Worm (Caenorhabditis elegans) whole organism, L4 larva: ENCODE results near the gene rsp-2.

ENCODE experiments used
- F26F4.8 ChIP-seq: fragments of 200-800 bp; sonication (Bioruptor generic); conservative IDR thresholded peaks from 2 replicates; pipeline ENCODE4 v1.3.6; 2022; ENCODE audit warnings: missing genetic modification characterization, missing compliant biosample characterization
- R02D3.7 ChIP-seq: fragments of 150-350 bp; sonication (generic microtip); optimal IDR thresholded peaks from 3 replicates; lab custom pipeline; 2014; ENCODE audit warnings: missing biosample characterization, missing genetic modification characterization
- T20F7.1 ChIP-seq: fragments of 200-800 bp; sonication (Bioruptor generic); optimal IDR thresholded peaks from 2 replicates; lab custom pipeline; 2018; ENCODE audit warnings: mild to moderate bottlenecking, missing genetic modification characterization, missing compliant biosample characterization
- T26A8.4 ChIP-seq: fragments of 200-800 bp; sonication (Bioruptor generic); IDR thresholded peaks from 2 replicates; pipeline ENCODE4 v1.3.6; 2022; ENCODE audit warnings: missing genetic modification characterization, missing compliant biosample characterization
- Y48G9A.11 ChIP-seq: fragments of 200-800 bp; sonication (Bioruptor generic); IDR thresholded peaks from 2 replicates; pipeline ENCODE4 v1.3.6; 2022; ENCODE audit warnings: missing genetic modification reagents, missing genetic modification characterization, missing compliant biosample characterization
- Y75B8A.6 ChIP-seq: fragments of 200-800 bp; sonication (Bioruptor generic); IDR thresholded peaks from 2 replicates; pipeline ENCODE4 v1.3.6; 2022; ENCODE audit warnings: missing genetic modification reagents, missing genetic modification characterization, missing compliant biosample characterization
- ZK337.2 ChIP-seq: fragments of 200-800 bp; sonication (Bioruptor generic); IDR thresholded peaks from 2 replicates; pipeline ENCODE4 v1.3.6; 2022; ENCODE audit warnings: missing genetic modification reagents, missing genetic modification characterization, missing compliant biosample characterization
- ZK546.5 ChIP-seq, 2 experiments: sonication (generic microtip); optimal IDR thresholded peaks; 2 replicates each; lab custom pipeline; 2017; ENCODE audit warnings: missing biosample characterization in 2 of 2, missing genetic modification characterization in 2 of 2
- arid-1 ChIP-seq: fragments of 200-800 bp; sonication (Bioruptor generic); conservative IDR thresholded peaks from 2 replicates; pipeline ENCODE4 v1.3.6; 2022; ENCODE audit warnings: missing genetic modification reagents, missing genetic modification characterization, missing compliant biosample characterization
- ceh-32 ChIP-seq: sonication (generic microtip); optimal IDR thresholded peaks from 2 replicates; lab custom pipeline; 2016; ENCODE audit warnings: mild to moderate bottlenecking, missing genetic modification characterization, missing compliant biosample characterization; ENCODE audit not compliant: poor library complexity
- ceh-44 ChIP-seq: fragments of 200-800 bp; sonication (Bioruptor generic); IDR thresholded peaks from 2 replicates; pipeline ENCODE4 v1.3.6; 2022; ENCODE audit warnings: missing genetic modification reagents, missing genetic modification characterization, missing compliant biosample characterization
- ceh-82 ChIP-seq: sonication (generic microtip); optimal IDR thresholded peaks from 2 replicates; lab custom pipeline; 2017; ENCODE audit warnings: missing biosample characterization, missing genetic modification characterization
- daf-16 ChIP-seq, 3 experiments: sonication (generic microtip); optimal IDR thresholded peaks; 2 replicates each; lab custom pipeline; 2016 to 2017; ENCODE audit warnings: missing genetic modification characterization in 3 of 3, missing genetic modification reagents in 3 of 3, mild to moderate bottlenecking in 2 of 3, missing compliant biosample characterization in 2 of 3, missing biosample characterization in 1 of 3, moderate library complexity in 1 of 3
- daf-19 ChIP-seq: fragments of 200-800 bp; sonication (Bioruptor generic); conservative IDR thresholded peaks from 2 replicates; pipeline ENCODE4 v1.3.6; 2022; ENCODE audit warnings: missing genetic modification characterization, missing compliant biosample characterization
- dpl-1 ChIP-seq: fragments of 150-350 bp; optimal IDR thresholded peaks from 2 replicates; lab custom pipeline; 2014; ENCODE audit warnings: missing biosample characterization, missing genetic modification reagents, missing genetic modification characterization
- duxl-1 ChIP-seq: sonication (generic microtip); optimal IDR thresholded peaks from 2 replicates; lab custom pipeline; 2016; ENCODE audit warnings: mild to moderate bottlenecking, missing genetic modification characterization, moderate library complexity, missing compliant biosample characterization; ENCODE audit not compliant: poor library complexity
- dve-1 ChIP-seq: sonication (generic microtip); optimal IDR thresholded peaks from 2 replicates; lab custom pipeline; 2017; ENCODE audit warnings: antibody characterized with exemption, mild to moderate bottlenecking, missing genetic modification characterization, missing compliant biosample characterization; ENCODE audit not compliant: insufficient read depth
- fkh-10 ChIP-seq: fragments of 150-350 bp; optimal IDR thresholded peaks from 2 replicates; lab custom pipeline; 2014; ENCODE audit warnings: missing biosample characterization, missing genetic modification reagents, missing genetic modification characterization
- fos-1 ChIP-seq: fragments of 150-350 bp; optimal IDR thresholded peaks from 2 replicates; lab custom pipeline; 2014; ENCODE audit warnings: missing biosample characterization, missing genetic modification characterization
- hif-1 ChIP-seq, 2 experiments: sonication (generic microtip); optimal IDR thresholded peaks; 2 replicates each; lab custom pipeline; 2016 to 2017; ENCODE audit warnings: missing compliant biosample characterization in 2 of 2, missing genetic modification characterization in 2 of 2, missing genetic modification reagents in 2 of 2, missing genotype in 2 of 2, mild to moderate bottlenecking in 1 of 2
- hlh-30 ChIP-seq: sonication (generic microtip); optimal IDR thresholded peaks from 2 replicates; lab custom pipeline; 2017; ENCODE audit warnings: antibody characterized with exemption, mild to moderate bottlenecking, missing genetic modification characterization, missing compliant biosample characterization; ENCODE audit not compliant: insufficient read depth
- hmg-1.1 ChIP-seq: fragments of 200-800 bp; sonication (Bioruptor generic); IDR thresholded peaks from 2 replicates; pipeline ENCODE4 v1.3.6; 2022; ENCODE audit warnings: missing genetic modification reagents, missing genetic modification characterization, missing compliant biosample characterization
- jun-1 ChIP-seq: fragments of 150-350 bp; optimal IDR thresholded peaks from 2 replicates; lab custom pipeline; 2014; ENCODE audit warnings: missing biosample characterization, missing genetic modification reagents, missing genetic modification characterization
- lim-7 ChIP-seq: fragments of 200-800 bp; sonication (Bioruptor generic); IDR thresholded peaks from 2 replicates; pipeline ENCODE4 v1.3.6; 2022; ENCODE audit warnings: missing genetic modification characterization, missing compliant biosample characterization
- lin-38 ChIP-seq: fragments of 200-800 bp; sonication (Bioruptor generic); IDR thresholded peaks from 2 replicates; pipeline ENCODE4 v1.3.6; 2022; ENCODE audit warnings: missing genetic modification reagents, missing genetic modification characterization, missing compliant biosample characterization
- lin-39 ChIP-seq: fragments of 150-350 bp; optimal IDR thresholded peaks from 2 replicates; lab custom pipeline; 2014; ENCODE audit warnings: missing biosample characterization, missing genetic modification reagents, missing genetic modification characterization
- lsy-2 ChIP-seq, 2 experiments: fragments of 150-350 bp in 1 of 2; sonication (generic microtip) in 1 of 2; optimal IDR thresholded peaks; 2 replicates each; lab custom pipeline; 2014 to 2017; ENCODE audit warnings: missing biosample characterization in 2 of 2, missing genetic modification characterization in 2 of 2
- madf-9 ChIP-seq: fragments of 200-800 bp; sonication (Bioruptor generic); conservative IDR thresholded peaks from 2 replicates; pipeline ENCODE4 v1.3.6; 2022; ENCODE audit warnings: missing genetic modification reagents, missing genetic modification characterization, missing compliant biosample characterization
- mdt-29 ChIP-seq: fragments of 200-800 bp; sonication (Bioruptor generic); IDR thresholded peaks from 2 replicates; pipeline ENCODE4 v1.3.6; 2022; ENCODE audit warnings: missing genetic modification reagents, missing genetic modification characterization, missing compliant biosample characterization
- mep-1 ChIP-seq: fragments of 150-350 bp; sonication (generic microtip); optimal IDR thresholded peaks from 3 replicates; lab custom pipeline; 2014; ENCODE audit warnings: missing biosample characterization, missing genetic modification characterization
- mxl-2 ChIP-seq: fragments of 200-800 bp; sonication (Bioruptor generic); conservative IDR thresholded peaks from 2 replicates; pipeline ENCODE4 v1.3.6; 2022; ENCODE audit warnings: missing genetic modification reagents, missing genetic modification characterization, missing compliant biosample characterization
- nhr-102 ChIP-seq: sonication (generic microtip); optimal IDR thresholded peaks from 2 replicates; lab custom pipeline; 2016; ENCODE audit warnings: mild to moderate bottlenecking, missing genetic modification characterization, moderate library complexity, missing compliant biosample characterization
- nhr-111 ChIP-seq: fragments of 200-800 bp; sonication (Bioruptor generic); optimal IDR thresholded peaks from 2 replicates; lab custom pipeline; 2018; ENCODE audit warnings: mild to moderate bottlenecking, missing genetic modification characterization, missing compliant biosample characterization
- nhr-25 ChIP-seq: sonication (generic microtip); optimal IDR thresholded peaks from 2 replicates; lab custom pipeline; 2017; ENCODE audit warnings: missing genetic modification characterization, mild to moderate bottlenecking, missing compliant biosample characterization, antibody characterized with exemption, moderate library complexity, borderline replicate concordance; ENCODE audit not compliant: insufficient read depth
- nhr-41 ChIP-seq: fragments of 200-800 bp; sonication (Bioruptor generic); IDR thresholded peaks from 2 replicates; pipeline ENCODE4 v1.3.6; 2022; ENCODE audit warnings: missing genetic modification reagents, missing genetic modification characterization, missing compliant biosample characterization
- nhr-6 ChIP-seq: fragments of 150-350 bp; optimal IDR thresholded peaks from 2 replicates; lab custom pipeline; 2014; ENCODE audit warnings: missing biosample characterization, missing genetic modification characterization
- php-3 ChIP-seq: fragments of 200-800 bp; sonication (Bioruptor generic); IDR thresholded peaks from 2 replicates; pipeline ENCODE4 v1.3.6; 2022; ENCODE audit warnings: missing genetic modification reagents, missing genetic modification characterization, missing compliant biosample characterization
- sdz-12 ChIP-seq: fragments of 200-800 bp; sonication (Bioruptor generic); optimal IDR thresholded peaks from 2 replicates; lab custom pipeline; 2018; ENCODE audit warnings: mild to moderate bottlenecking, missing genetic modification characterization, missing compliant biosample characterization
- snpc-1.2 ChIP-seq: fragments of 200-800 bp; sonication (Bioruptor generic); IDR thresholded peaks from 2 replicates; pipeline ENCODE4 v1.3.6; 2022; ENCODE audit warnings: missing genetic modification reagents, missing genetic modification characterization, missing compliant biosample characterization
- spr-1 ChIP-seq: sonication (generic microtip); optimal IDR thresholded peaks from 2 replicates; lab custom pipeline; 2016; ENCODE audit warnings: mild to moderate bottlenecking, missing genetic modification characterization, missing compliant biosample characterization
- unc-130 ChIP-seq: sonication (generic microtip); optimal IDR thresholded peaks from 2 replicates; lab custom pipeline; 2016; ENCODE audit warnings: missing genetic modification reagents, missing genetic modification characterization, missing compliant biosample characterization
- unc-62 ChIP-seq, 3 experiments: fragments of 150-350 bp in 1 of 3; sonication (generic microtip); optimal IDR thresholded peaks in 2 of 3; peaks in 1 of 3; 1 replicate in 1 of 3; 2 replicates in 2 of 3; lab custom pipeline; 2014 to 2017; ENCODE audit warnings: missing biosample characterization in 3 of 3, missing genetic modification characterization in 3 of 3, missing genetic modification reagents in 3 of 3, missing genotype in 1 of 3
- vab-7 ChIP-seq: fragments of 200-800 bp; sonication (Bioruptor generic); IDR thresholded peaks from 2 replicates; pipeline ENCODE4 v1.3.6; 2022; ENCODE audit warnings: missing genetic modification reagents, missing genetic modification characterization, missing compliant biosample characterization
- zag-1 ChIP-seq: fragments of 150-350 bp; optimal IDR thresholded peaks from 2 replicates; lab custom pipeline; 2014; ENCODE audit warnings: missing biosample characterization, missing genetic modification characterization
- zfp-3 ChIP-seq: fragments of 200-800 bp; sonication (Bioruptor generic); conservative IDR thresholded peaks from 2 replicates; pipeline ENCODE4 v1.3.6; 2022; ENCODE audit warnings: missing genetic modification reagents, missing genetic modification characterization, missing compliant biosample characterization
- zip-11 ChIP-seq: fragments of 200-800 bp; sonication (Bioruptor generic); IDR thresholded peaks from 2 replicates; pipeline ENCODE4 v1.3.6; 2022; ENCODE audit warnings: missing genetic modification characterization, missing compliant biosample characterization
- zip-2 ChIP-seq: fragments of 150-350 bp; optimal IDR thresholded peaks from 2 replicates; lab custom pipeline; 2014; ENCODE audit warnings: missing biosample characterization, missing genetic modification characterization
- ztf-11 ChIP-seq: fragments of 150-350 bp; optimal IDR thresholded peaks from 2 replicates; lab custom pipeline; 2014; ENCODE audit warnings: missing biosample characterization, missing genetic modification characterization
- ztf-7 ChIP-seq: fragments of 150-350 bp; optimal IDR thresholded peaks from 2 replicates; lab custom pipeline; 2014; ENCODE audit warnings: missing biosample characterization, missing genetic modification characterization

Gene rsp-2

DNA sequence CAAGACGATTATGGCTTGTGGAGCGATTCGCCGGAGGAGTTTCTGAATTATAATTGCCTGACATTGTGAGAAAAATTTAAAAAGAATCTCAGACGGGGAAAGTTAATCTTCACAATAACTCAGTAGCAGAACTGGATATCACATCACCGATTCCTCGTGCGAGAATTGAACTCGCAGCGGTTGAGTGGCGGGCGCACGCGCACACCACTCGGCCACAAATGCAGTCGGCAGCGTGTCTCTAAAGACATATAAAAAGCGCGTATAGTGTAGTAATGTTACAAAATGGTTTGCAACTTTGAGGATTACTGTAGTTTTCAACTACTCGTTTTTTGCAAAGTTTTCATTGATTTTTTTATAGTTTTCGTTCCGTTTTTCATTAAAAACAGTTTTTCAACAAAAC is 31.8 kb upstream of the rsp-2 start (continued):
- TF ChIP-seq spr-1 (tag; lab: Kevin White, UChicago) (peak; percentile 89), ztf-11 (tag; lab: Kevin White, UChicago) (no peak), zip-2 (tag; lab: Kevin White, UChicago) (peak; percentile 51), R02D3.7 (tag; lab: Kevin White, UChicago) (peak; percentile 15), T26A8.4 (GFP tag; lab: Robert Waterston, UW) (peak; percentile 88), zag-1 (tag; lab: Kevin White, UChicago) (no peak), sdz-12 (GFP tag; lab: Kevin White, UChicago) (peak; percentile 79), Y75B8A.6 (peak; percentile 87), lin-39 (tag; lab: Kevin White, UChicago) (no peak), fkh-10 (GFP tag; lab: Kevin White, UChicago) (peak; percentile 34), lin-38 (GFP tag; lab: Robert Waterston, UW) (peak; percentile 88), nhr-6 (no peak), php-3 (peak; percentile 79), T20F7.1 (GFP tag; lab: Kevin White, UChicago) (no peak), zip-11 (GFP tag; lab: Robert Waterston, UW) (peak; percentile 91), ceh-44 (peak; percentile 92; the same call in 1 of the 2 replicates), ZK546.5 (tag; optimal IDR thresholded peaks at IDR 0.05; lab: Kevin White, UChicago) (no peak), lim-7 (peak; percentile 100), dve-1 (tag; lab: Kevin White, UChicago) (peak; percentile 78), ceh-32 (tag; lab: Kevin White, UChicago) (no peak), snpc-1.2 (peak; percentile 92), hif-1 (tag; optimal IDR thresholded peaks at IDR 0.05; lab: Kevin White, UChicago) (peak; percentile 44 to 84), ztf-7 (no peak), duxl-1 (tag; lab: Kevin White, UChicago) (peak; percentile 72), nhr-25 (tag; lab: Kevin White, UChicago) (peak; percentile 44), lsy-2 (tag; optimal IDR thresholded peaks at IDR 0.05; lab: Kevin White, UChicago) (peak in 1 of 2 experiments; percentile 87), ceh-82 (tag; lab: Kevin White, UChicago) (no peak), mxl-2 (GFP tag; lab: Robert Waterston, UW) (peak; percentile 75), nhr-41 (GFP tag; lab: Robert Waterston, UW) (peak; percentile 95), Y48G9A.11 (GFP tag; lab: Robert Waterston, UW) (peak; percentile 78), vab-7 (GFP tag; lab: Robert Waterston, UW) (peak; percentile 98), mdt-29 (GFP tag; lab: Robert Waterston, UW) (peak; percentile 87), hlh-30 (tag; lab: Kevin White, UChicago) (no peak), hmg-1.1 (peak; percentile 95), dpl-1 (GFP tag; lab: Kevin White, UChicago) (peak; percentile 46), daf-19 (GFP tag; lab: Robert Waterston, UW) (peak; percentile 97), ZK337.2 (GFP tag; lab: Robert Waterston, UW) (peak; percentile 91), zfp-3 (GFP tag; lab: Robert Waterston, UW) (0 out of 2 replicates have a peak, but pooled peaks have one; percentile 48), daf-16 (GFP tag; optimal IDR thresholded peaks at IDR 0.05; lab: Kevin White, UChicago) (peak; percentile 61 to 91), daf-16 (tag; optimal IDR thresholded peaks at IDR 0.05; lab: Kevin White, UChicago) (peak; percentile 68), nhr-111 (GFP tag; lab: Kevin White, UChicago) (peak; percentile 70), madf-9 (GFP tag; lab: Robert Waterston, UW) (peak; percentile 94), fos-1 (tag; lab: Kevin White, UChicago) (no peak), nhr-102 (peak; percentile 75), unc-62 (GFP tag; optimal IDR thresholded peaks at IDR 0.05 in 1 of 2; lab: Kevin White, UChicago) (peak in 1 of 2 experiments; percentile 37), unc-62 (tag; optimal IDR thresholded peaks at IDR 0.05; lab: Kevin White, UChicago) (no peak), arid-1 (GFP tag; lab: Robert Waterston, UW) (peak; percentile 97), mep-1 (tag; lab: Kevin White, UChicago) (no peak), F26F4.8 (GFP tag; lab: Robert Waterston, UW) (peak; percentile 99), unc-130 (peak; percentile 85), jun-1 (tag; lab: Kevin White, UChicago) (peak; percentile 8)
